Fruit fly (Drosophila melanogaster) whole organism, embryonic: ENCODE data around the gene CG14410.

Source experiments
- CG10543 ChIP-seq: fragments of 200-800 bp; sonication (Bioruptor generic); optimal IDR thresholded peaks from 3 replicates; lab custom pipeline; 2017; ENCODE audit warnings: missing biosample characterization, mild to moderate bottlenecking, missing genetic modification characterization, moderate library complexity
- CG11695 ChIP-seq: fragments of 200-800 bp; sonication (Bioruptor generic); IDR thresholded peaks from 3 replicates; pipeline ENCODE4 v1.3.6; 2022; ENCODE audit warnings: missing biosample characterization, missing genetic modification characterization
- CG12071 ChIP-seq: fragments of 200-800 bp; sonication (Bioruptor generic); optimal IDR thresholded peaks from 3 replicates; lab custom pipeline; 2018; ENCODE audit warnings: missing biosample characterization, mild to moderate bottlenecking, missing genetic modification characterization
- CG12769 ChIP-seq: fragments of 200-800 bp; sonication (Bioruptor generic); optimal IDR thresholded peaks from 2 replicates; lab custom pipeline; 2019; ENCODE audit warnings: missing biosample characterization, mild to moderate bottlenecking, missing genetic modification characterization, moderate library complexity
- CG13296 ChIP-seq: fragments of 200-800 bp; sonication (Bioruptor generic); optimal IDR thresholded peaks from 3 replicates; lab custom pipeline; 2018; ENCODE audit warnings: missing biosample characterization, mild to moderate bottlenecking, missing genetic modification characterization
- CG13894 ChIP-seq: fragments of 200-800 bp; sonication (Bioruptor generic); optimal IDR thresholded peaks from 3 replicates; lab custom pipeline; 2018; ENCODE audit warnings: missing biosample characterization, mild to moderate bottlenecking, missing genetic modification characterization, moderate library complexity
- CG14441 ChIP-seq: fragments of 200-800 bp; sonication (Bioruptor generic); IDR thresholded peaks from 2 replicates; pipeline ENCODE4 v1.3.6; 2022; ENCODE audit warnings: missing biosample characterization, missing genetic modification characterization
- CG14860 ChIP-seq: fragments of 200-800 bp; sonication (Bioruptor generic); IDR thresholded peaks from 3 replicates; pipeline ENCODE4 v1.3.6; 2022; ENCODE audit warnings: missing biosample characterization, missing genetic modification characterization; ENCODE audit not compliant: partially characterized antibody
- CG15269 ChIP-seq: fragments of 200-800 bp; sonication (Bioruptor generic); optimal IDR thresholded peaks from 2 replicates; lab custom pipeline; 2018; ENCODE audit warnings: missing biosample characterization, mild to moderate bottlenecking, missing genetic modification characterization, moderate library complexity
- CG17359 ChIP-seq: fragments of 200-800 bp; sonication (Bioruptor generic); optimal IDR thresholded peaks from 3 replicates; lab custom pipeline; 2018; ENCODE audit warnings: missing biosample characterization, mild to moderate bottlenecking, missing genetic modification characterization, moderate library complexity
- CG17568 ChIP-seq: fragments of 200-800 bp; sonication (Bioruptor generic); optimal IDR thresholded peaks from 2 replicates; lab custom pipeline; 2018; ENCODE audit warnings: missing biosample characterization, mild to moderate bottlenecking, missing genetic modification characterization, moderate library complexity
- CG2116 ChIP-seq: fragments of 200-800 bp; sonication (Bioruptor generic); optimal IDR thresholded peaks from 3 replicates; lab custom pipeline; 2018; ENCODE audit warnings: missing biosample characterization, mild to moderate bottlenecking, missing genetic modification characterization
- CG2678 ChIP-seq: fragments of 200-800 bp; sonication (Bioruptor generic); optimal IDR thresholded peaks from 3 replicates; lab custom pipeline; 2019; ENCODE audit warnings: missing biosample characterization, mild to moderate bottlenecking, missing genetic modification characterization, moderate library complexity
- CG34224 ChIP-seq: fragments of 200-800 bp; sonication (Bioruptor generic); IDR thresholded peaks from 3 replicates; pipeline ENCODE4 v1.3.6; 2022; ENCODE audit warnings: missing biosample characterization, missing genetic modification characterization; ENCODE audit not compliant: partially characterized antibody
- CG4282 ChIP-seq: fragments of 200-800 bp; sonication (Bioruptor generic); optimal IDR thresholded peaks from 2 replicates; lab custom pipeline; 2016; ENCODE audit warnings: missing biosample characterization, missing genetic modification characterization
- CG4404 ChIP-seq: fragments of 200-800 bp; sonication (Bioruptor generic); IDR thresholded peaks from 2 replicates; pipeline ENCODE4 v1.3.6; 2022; ENCODE audit warnings: missing biosample characterization, missing genetic modification characterization
- CG4424 ChIP-seq: fragments of 200-800 bp; sonication (Bioruptor generic); optimal IDR thresholded peaks from 3 replicates; lab custom pipeline; 2016; ENCODE audit warnings: missing biosample characterization, missing genetic modification characterization
- CG5245 ChIP-seq: fragments of 200-800 bp; sonication (Bioruptor generic); optimal IDR thresholded peaks from 3 replicates; lab custom pipeline; 2016; ENCODE audit warnings: missing biosample characterization, missing genetic modification characterization
- CG6765 ChIP-seq: fragments of 200-800 bp; sonication (Bioruptor generic); optimal IDR thresholded peaks from 3 replicates; lab custom pipeline; 2017; ENCODE audit warnings: missing biosample characterization, mild to moderate bottlenecking, missing genetic modification characterization
- CG7987 ChIP-seq: fragments of 200-800 bp; sonication (Bioruptor generic); optimal IDR thresholded peaks from 2 replicates; lab custom pipeline; 2018; ENCODE audit warnings: missing biosample characterization, mild to moderate bottlenecking, missing genetic modification characterization, moderate library complexity
- CHES-1-like ChIP-seq: fragments of 200-800 bp; sonication (Bioruptor generic); optimal IDR thresholded peaks from 2 replicates; lab custom pipeline; 2016; ENCODE audit warnings: missing biosample characterization, missing genetic modification characterization
- CoRest ChIP-seq: fragments of 200-800 bp; sonication (Bioruptor generic); optimal IDR thresholded peaks from 3 replicates; lab custom pipeline; 2018; ENCODE audit warnings: missing biosample characterization, mild to moderate bottlenecking, missing genetic modification characterization, moderate library complexity
- Dbx ChIP-seq: fragments of 200-800 bp; sonication (Bioruptor generic); IDR thresholded peaks from 3 replicates; pipeline ENCODE4 v1.3.6; 2022; ENCODE audit warnings: missing biosample characterization, missing genetic modification characterization
- Dll ChIP-seq: fragments of 200-800 bp; sonication (Bioruptor generic); IDR thresholded peaks from 4 replicates; pipeline ENCODE4 v1.3.6; 2022; ENCODE audit warnings: missing biosample characterization, missing genetic modification characterization; ENCODE audit not compliant: partially characterized antibody
- Dp ChIP-seq: fragments of 200-800 bp; sonication (Bioruptor generic); optimal IDR thresholded peaks from 2 replicates; lab custom pipeline; 2018; ENCODE audit warnings: missing biosample characterization, mild to moderate bottlenecking, missing genetic modification characterization, moderate library complexity
- Dref ChIP-seq: fragments of 200-800 bp; sonication (Bioruptor generic); IDR thresholded peaks from 2 replicates; pipeline ENCODE4 v1.3.6; 2022; ENCODE audit warnings: missing biosample characterization, missing genetic modification characterization
- Drgx ChIP-seq: fragments of 200-800 bp; sonication (Bioruptor generic); IDR thresholded peaks from 2 replicates; pipeline ENCODE4 v1.3.6; 2022; ENCODE audit warnings: missing biosample characterization, missing genetic modification characterization
- Ets65A ChIP-seq: fragments of 200-800 bp; sonication (Bioruptor generic); peaks from one replicate; lab custom pipeline; 2016; ENCODE audit warnings: missing biosample characterization, missing genetic modification characterization
- Ets97D ChIP-seq: fragments of 200-800 bp; sonication (Bioruptor generic); optimal IDR thresholded peaks from 3 replicates; lab custom pipeline; 2016; ENCODE audit warnings: missing biosample characterization, missing genetic modification characterization
- Hr39 ChIP-seq: fragments of >200 bp; optimal IDR thresholded peaks from 2 replicates; lab custom pipeline; 2017
- Meics ChIP-seq: fragments of 200-800 bp; sonication (Bioruptor generic); optimal IDR thresholded peaks from 2 replicates; lab custom pipeline; 2017; ENCODE audit warnings: missing biosample characterization, mild to moderate bottlenecking, missing genetic modification characterization
- PHDP ChIP-seq: fragments of 200-800 bp; sonication (Bioruptor generic); optimal IDR thresholded peaks from 3 replicates; lab custom pipeline; 2018; ENCODE audit warnings: missing biosample characterization, mild to moderate bottlenecking, missing genetic modification characterization, moderate library complexity
- Rfx ChIP-seq: fragments of 200-800 bp; sonication (Bioruptor generic); IDR thresholded peaks from 2 replicates; pipeline ENCODE4 v1.3.6; 2022; ENCODE audit warnings: missing biosample characterization, missing genetic modification characterization
- Side ChIP-seq: fragments of 200-800 bp; sonication (Bioruptor generic); optimal IDR thresholded peaks from 2 replicates; lab custom pipeline; 2016; ENCODE audit warnings: missing biosample characterization, missing genetic modification characterization
- Six4 ChIP-seq: fragments of 200-800 bp; sonication (Bioruptor generic); optimal IDR thresholded peaks from 2 replicates; lab custom pipeline; 2016; ENCODE audit warnings: missing biosample characterization, missing genetic modification characterization
- Xbp1 ChIP-seq: fragments of 200-800 bp; sonication (Bioruptor generic); optimal IDR thresholded peaks from 3 replicates; lab custom pipeline; 2016; ENCODE audit warnings: missing biosample characterization, mild to moderate bottlenecking, missing genetic modification characterization
- ac ChIP-seq: fragments of 200-800 bp; sonication (Bioruptor generic); optimal IDR thresholded peaks from 3 replicates; lab custom pipeline; 2017; ENCODE audit warnings: missing biosample characterization, mild to moderate bottlenecking, missing genetic modification characterization
- aop ChIP-seq: fragments of 200-800 bp; sonication (Bioruptor generic); IDR thresholded peaks from 2 replicates; pipeline ENCODE4 v1.3.6; 2022; ENCODE audit warnings: missing biosample characterization, missing genetic modification characterization
- chinmo ChIP-seq: fragments of 200-800 bp; sonication (Bioruptor generic); IDR thresholded peaks from 4 replicates; pipeline ENCODE4 v1.3.6; 2022; ENCODE audit warnings: missing biosample characterization, missing genetic modification characterization; ENCODE audit not compliant: partially characterized antibody
- crol ChIP-seq: fragments of 200-800 bp; sonication (Bioruptor generic); IDR thresholded peaks from 2 replicates; pipeline ENCODE4 v1.3.6; 2022; ENCODE audit warnings: missing biosample characterization, missing genetic modification characterization
- crp ChIP-seq, 2 experiments: fragments of 200-800 bp; sonication (Bioruptor generic); optimal IDR thresholded peaks; 2 replicates in 1 of 2; 3 replicates in 1 of 2; lab custom pipeline; 2017; ENCODE audit warnings: missing biosample characterization in 2 of 2, missing genetic modification characterization in 2 of 2, mild to moderate bottlenecking in 1 of 2, moderate library complexity in 1 of 2
- emc ChIP-seq: fragments of 200-800 bp; sonication (Bioruptor generic); optimal IDR thresholded peaks from 2 replicates; lab custom pipeline; 2016; ENCODE audit warnings: missing biosample characterization, missing genetic modification characterization
- ems ChIP-seq: fragments of 200-800 bp; sonication (Bioruptor generic); optimal IDR thresholded peaks from 3 replicates; lab custom pipeline; 2016; ENCODE audit warnings: missing biosample characterization, missing genetic modification characterization
- gce ChIP-seq: fragments of 200-800 bp; sonication (Bioruptor generic); IDR thresholded peaks from 3 replicates; pipeline ENCODE4 v1.3.6; 2022; ENCODE audit warnings: missing biosample characterization, missing genetic modification characterization
- nerfin-2 ChIP-seq: fragments of 200-800 bp; sonication (Bioruptor generic); IDR thresholded peaks from 2 replicates; pipeline ENCODE4 v1.3.6; 2022; ENCODE audit warnings: missing biosample characterization, missing genetic modification characterization; ENCODE audit not compliant: partially characterized antibody
- pzg ChIP-seq: fragments of 200-800 bp; sonication (Bioruptor generic); optimal IDR thresholded peaks from 3 replicates; lab custom pipeline; 2018; ENCODE audit warnings: missing biosample characterization, mild to moderate bottlenecking, missing genetic modification characterization, moderate library complexity
- slbo ChIP-seq: fragments of 200-800 bp; sonication (Bioruptor generic); IDR thresholded peaks from 2 replicates; pipeline ENCODE4 v1.3.6; 2022; ENCODE audit warnings: missing biosample characterization, missing genetic modification characterization
- sna ChIP-seq: fragments of 200-800 bp; sonication (Bioruptor generic); IDR thresholded peaks from 2 replicates; pipeline ENCODE4 v1.3.6; 2022; ENCODE audit warnings: missing biosample characterization, missing genetic modification characterization; ENCODE audit not compliant: partially characterized antibody
- stc ChIP-seq: fragments of 200-800 bp; sonication (Bioruptor generic); IDR thresholded peaks from 2 replicates; pipeline ENCODE4 v1.3.6; 2022; ENCODE audit warnings: missing biosample characterization, missing genetic modification characterization

The CG14410 gene

dm6 chrX:14825922-14826617 is 10.5 kb upstream of the CG14410 start, which contains the start of gene rut (continued):
- TF ChIP-seq Rfx (GFP tag; lab: Robert Waterston, UW) (peak; percentile 69), Xbp1 (GFP tag; lab: Kevin White, UChicago) (no peak), CHES-1-like (GFP tag; lab: Kevin White, UChicago) (no peak), CG13894 (tag; lab: Kevin White, UChicago) (peak; percentile 20), Meics (GFP tag; lab: Kevin White, UChicago) (no peak), Hr39 (lab: Kevin White, UChicago) (no peak), CG12071 (GFP tag; lab: Kevin White, UChicago) (peak; percentile 39), CG17568 (GFP tag; lab: Kevin White, UChicago) (no peak), CG15269 (no peak), emc (GFP tag; lab: Kevin White, UChicago) (no peak), CG2678 (tag; lab: Kevin White, UChicago) (no peak), crp (GFP tag; optimal IDR thresholded peaks at IDR 0.05; lab: Kevin White, UChicago) (peak in 1 of 2 experiments; percentile 87), crol (GFP tag; lab: Robert Waterston, UW) (no peak), CG14441 (GFP tag; lab: Robert Waterston, UW) (0 out of 2 replicates have a peak, but pooled peaks have one; percentile 19), CG6765 (GFP tag; lab: Kevin White, UChicago) (no peak), pzg (peak; percentile 64), PHDP (tag; lab: Kevin White, UChicago) (peak; percentile 15), CG4424 (GFP tag; lab: Kevin White, UChicago) (no peak), CG11695 (GFP tag; lab: Robert Waterston, UW) (0 out of 3 replicates have a peak, but pooled peaks have one; percentile 7), nerfin-2 (GFP tag; lab: Robert Waterston, UW) (peak; percentile 84), Drgx (peak; percentile 50), Dref (peak; percentile 63), Dll (GFP tag; lab: Robert Waterston, UW) (peak; percentile 90), Dp (GFP tag; lab: Kevin White, UChicago) (peak; percentile 20), CG13296 (GFP tag; lab: Kevin White, UChicago) (no peak), CoRest (peak; percentile 20), aop (GFP tag; lab: Robert Waterston, UW) (no peak), Side (no peak), CG10543 (GFP tag; lab: Kevin White, UChicago) (peak; percentile 55), stc (GFP tag; lab: Robert Waterston, UW) (0 out of 2 replicates have a peak, but pooled peaks have one; percentile 26), Dbx (GFP tag; lab: Robert Waterston, UW) (peak; percentile 67), CG17359 (no peak), ac (no peak), CG4404 (no peak), chinmo (GFP tag; lab: Robert Waterston, UW) (peak; percentile 97), CG34224 (peak; percentile 89), CG5245 (no peak), Six4 (GFP tag; lab: Kevin White, UChicago) (no peak), gce (GFP tag; lab: Robert Waterston, UW) (no peak), sna (GFP tag; lab: Robert Waterston, UW) (peak; percentile 89), ems (GFP tag; lab: Kevin White, UChicago) (no peak), CG14860 (peak; percentile 94), CG4282 (GFP tag; lab: Kevin White, UChicago) (no peak), CG2116 (GFP tag; lab: Kevin White, UChicago) (peak; percentile 17), slbo (GFP tag; lab: Robert Waterston, UW) (peak; percentile 50; the same call in 1 of the 2 replicates), CG12769 (no peak), CG7987 (GFP tag; lab: Kevin White, UChicago) (peak; percentile 3), Ets97D (GFP tag; lab: Kevin White, UChicago) (peak; percentile 35), Ets65A (peak; percentile 96)
